Fruit fly (Drosophila melanogaster): Measurements from ENCODE around the gene CG7231.

The CG7231 gene

dm6 chr2L:7997290-7998079 lies 13.7 kb downstream of the CG7231 start:
- TF ChIP-seq cic (GFP tag; optimal IDR thresholded peaks at IDR 0.05) (no peak), bab1 (GFP tag; optimal IDR thresholded peaks at IDR 0.05) (no peak), CG7101 (tag; optimal IDR thresholded peaks at IDR 0.05) (no peak), CG5204 (GFP tag; optimal IDR thresholded peaks at IDR 0.05) (no peak), tj (GFP tag; optimal IDR thresholded peaks at IDR 0.05) (no peak), CG11617 (GFP tag; optimal IDR thresholded peaks at IDR 0.05) (no peak), pad (GFP tag; optimal IDR thresholded peaks at IDR 0.05) (no peak), CG12768 (GFP tag; optimal IDR thresholded peaks at IDR 0.05) (no peak), CG7045 (GFP tag; optimal IDR thresholded peaks at IDR 0.05) (no peak), toe (GFP tag; optimal IDR thresholded peaks at IDR 0.05) (no peak), CG1620 (GFP tag; optimal IDR thresholded peaks at IDR 0.05) (no peak), cnc (optimal IDR thresholded peaks at IDR 0.05) (no peak), CG33017 (tag; optimal IDR thresholded peaks at IDR 0.05) (no peak), Clk (GFP tag; optimal IDR thresholded peaks at IDR 0.05) (no peak), Hr96 (GFP tag; optimal IDR thresholded peaks at IDR 0.05) (no peak), Mnt (GFP tag; optimal IDR thresholded peaks at IDR 0.05) (no peak), ovo (GFP tag; optimal IDR thresholded peaks at IDR 0.05) (no peak), CG14711 (tag; optimal IDR thresholded peaks at IDR 0.05) (no peak)

- TF ChIP-seq CG1620 (GFP tag; optimal IDR thresholded peaks at IDR 0.05): no peak
- TF ChIP-seq Clk (GFP tag; optimal IDR thresholded peaks at IDR 0.05): no peak
- TF ChIP-seq Mnt (GFP tag; optimal IDR thresholded peaks at IDR 0.05): no peak
- no peak for TF ChIP-seq cnc (optimal IDR thresholded peaks at IDR 0.05)
- TF ChIP-seq pad (GFP tag; optimal IDR thresholded peaks at IDR 0.05): no peak
Measured at dm6 chr2L:7998080-7998457, 14.3 kb downstream of the CG7231 start, which contains the start of gene CG7227. CG7227 (minus strand) TSS chr2L:7998151.

dm6 chr2L:7998655-7999054 lies 14.9 kb downstream of the CG7231 start, which contains the start of gene Sirup:
Sirup (plus strand) TSS chr2L:7998869.
- no peak for TF ChIP-seq toe (GFP tag; optimal IDR thresholded peaks at IDR 0.05)
- TF ChIP-seq CG7101 (tag; optimal IDR thresholded peaks at IDR 0.05): peak; percentile 34
- TF ChIP-seq Mnt (GFP tag; optimal IDR thresholded peaks at IDR 0.05): peak; percentile 63
- peak; percentile 42 for TF ChIP-seq CG12768 (GFP tag; optimal IDR thresholded peaks at IDR 0.05)
- no peak for TF ChIP-seq pad (GFP tag; optimal IDR thresholded peaks at IDR 0.05)
- peak; percentile 50 for TF ChIP-seq cic (GFP tag; optimal IDR thresholded peaks at IDR 0.05)
- no peak for TF ChIP-seq CG1620 (GFP tag; optimal IDR thresholded peaks at IDR 0.05)
- peak; percentile 28 for TF ChIP-seq ovo (GFP tag; optimal IDR thresholded peaks at IDR 0.05)
- TF ChIP-seq cnc (optimal IDR thresholded peaks at IDR 0.05): no peak
- TF ChIP-seq tj (GFP tag; optimal IDR thresholded peaks at IDR 0.05): peak; percentile 27
- no peak for TF ChIP-seq CG7045 (GFP tag; optimal IDR thresholded peaks at IDR 0.05)
- TF ChIP-seq CG14711 (tag; optimal IDR thresholded peaks at IDR 0.05): peak; percentile 87
- TF ChIP-seq kay (GFP tag; ENCODE audit: borderline replicate concordance): no peak
- no peak for TF ChIP-seq Hr96 (GFP tag; optimal IDR thresholded peaks at IDR 0.05)
- no peak for TF ChIP-seq CG5204 (GFP tag; optimal IDR thresholded peaks at IDR 0.05)
- TF ChIP-seq Clk (GFP tag; optimal IDR thresholded peaks at IDR 0.05): no peak
- TF ChIP-seq Crg-1 (GFP tag; optimal IDR thresholded peaks at IDR 0.05): no peak
- peak; percentile 51 for TF ChIP-seq CG33017 (tag; optimal IDR thresholded peaks at IDR 0.05)
- TF ChIP-seq CG11617 (GFP tag; optimal IDR thresholded peaks at IDR 0.05): peak; percentile 1
- TF ChIP-seq bab1 (GFP tag; optimal IDR thresholded peaks at IDR 0.05): peak; percentile 39

- TF ChIP-seq CG14711 (tag; optimal IDR thresholded peaks at IDR 0.05) (peak; percentile 28), CG12768 (GFP tag; optimal IDR thresholded peaks at IDR 0.05) (peak; percentile 70), cnc (optimal IDR thresholded peaks at IDR 0.05) (no peak), CG11617 (GFP tag; optimal IDR thresholded peaks at IDR 0.05) (peak; percentile 27), ovo (GFP tag; optimal IDR thresholded peaks at IDR 0.05) (no peak), Crg-1 (GFP tag; optimal IDR thresholded peaks at IDR 0.05) (no peak), toe (GFP tag; optimal IDR thresholded peaks at IDR 0.05) (no peak), Clk (GFP tag; optimal IDR thresholded peaks at IDR 0.05) (no peak), bab1 (GFP tag; optimal IDR thresholded peaks at IDR 0.05) (no peak), Hr96 (GFP tag; optimal IDR thresholded peaks at IDR 0.05) (no peak), CG7101 (tag; optimal IDR thresholded peaks at IDR 0.05) (no peak), CG5204 (GFP tag; optimal IDR thresholded peaks at IDR 0.05) (no peak), tj (GFP tag; optimal IDR thresholded peaks at IDR 0.05) (no peak), CG1620 (GFP tag; optimal IDR thresholded peaks at IDR 0.05) (no peak), Mnt (GFP tag; optimal IDR thresholded peaks at IDR 0.05) (peak; percentile 46), cic (GFP tag; optimal IDR thresholded peaks at IDR 0.05) (peak; percentile 57), CG7045 (GFP tag; optimal IDR thresholded peaks at IDR 0.05) (peak; percentile 66), pad (GFP tag; optimal IDR thresholded peaks at IDR 0.05) (no peak), kay (GFP tag; ENCODE audit: borderline replicate concordance) (peak; percentile 92), CG33017 (tag; optimal IDR thresholded peaks at IDR 0.05) (peak; percentile 67)
Measured at dm6 chr2L:8000578-8001040, 16.9 kb downstream of the CG7231 start.

dm6 chr2L:8001694-8002627 lies 18.2 kb downstream of the CG7231 start:
- peak; percentile 9 for TF ChIP-seq Mnt (GFP tag; optimal IDR thresholded peaks at IDR 0.05)
- no peak for TF ChIP-seq CG1620 (GFP tag; optimal IDR thresholded peaks at IDR 0.05)
- no peak for TF ChIP-seq cic (GFP tag; optimal IDR thresholded peaks at IDR 0.05)
- TF ChIP-seq Clk (GFP tag; optimal IDR thresholded peaks at IDR 0.05): no peak
- no peak for TF ChIP-seq CG7045 (GFP tag; optimal IDR thresholded peaks at IDR 0.05)
- no peak for TF ChIP-seq Hr96 (GFP tag; optimal IDR thresholded peaks at IDR 0.05)
- no peak for TF ChIP-seq toe (GFP tag; optimal IDR thresholded peaks at IDR 0.05)
- no peak for TF ChIP-seq ovo (GFP tag; optimal IDR thresholded peaks at IDR 0.05)
- TF ChIP-seq cnc (optimal IDR thresholded peaks at IDR 0.05): no peak
- peak; percentile 77 for TF ChIP-seq kay (GFP tag; ENCODE audit: borderline replicate concordance)
- no peak for TF ChIP-seq tj (GFP tag; optimal IDR thresholded peaks at IDR 0.05)
- peak; percentile 24 for TF ChIP-seq bab1 (GFP tag; optimal IDR thresholded peaks at IDR 0.05)
- no peak for TF ChIP-seq Crg-1 (GFP tag; optimal IDR thresholded peaks at IDR 0.05)
- TF ChIP-seq CG11617 (GFP tag; optimal IDR thresholded peaks at IDR 0.05): no peak
- peak; percentile 19 for TF ChIP-seq pad (GFP tag; optimal IDR thresholded peaks at IDR 0.05)
- TF ChIP-seq CG7101 (tag; optimal IDR thresholded peaks at IDR 0.05): peak; percentile 40
- TF ChIP-seq CG33017 (tag; optimal IDR thresholded peaks at IDR 0.05): peak; percentile 14
- no peak for TF ChIP-seq CG12768 (GFP tag; optimal IDR thresholded peaks at IDR 0.05)
- TF ChIP-seq CG14711 (tag; optimal IDR thresholded peaks at IDR 0.05): peak; percentile 48
- TF ChIP-seq CG5204 (GFP tag; optimal IDR thresholded peaks at IDR 0.05): no peak

Measured in whole organism, adult.